Worm (Caenorhabditis elegans) whole organism, L2 larva: ENCODE results near the gene srh-109.

Experiments
- ZK546.5 ChIP-seq: sonication (generic microtip); optimal IDR thresholded peaks from 2 replicates; lab custom pipeline; 2017; ENCODE audit warnings: missing biosample characterization, missing genetic modification characterization
- ceh-16 ChIP-seq: fragments of 150-350 bp; optimal IDR thresholded peaks from 2 replicates; lab custom pipeline; 2014; ENCODE audit warnings: missing biosample characterization, missing genetic modification characterization
- ceh-82 ChIP-seq: fragments of 150-350 bp; optimal IDR thresholded peaks from 2 replicates; lab custom pipeline; 2014; ENCODE audit warnings: missing biosample characterization, missing genetic modification characterization
- egl-27 ChIP-seq: sonication (generic microtip); optimal IDR thresholded peaks from 3 replicates; lab custom pipeline; 2017; ENCODE audit warnings: missing biosample characterization, missing genetic modification reagents, missing genetic modification characterization
- lin-13 ChIP-seq: fragments of 150-350 bp; optimal IDR thresholded peaks from 2 replicates; lab custom pipeline; 2014; ENCODE audit warnings: missing biosample characterization, missing genetic modification reagents, missing genetic modification characterization
- mab-5 ChIP-seq: fragments of 150-350 bp; optimal IDR thresholded peaks from 2 replicates; lab custom pipeline; 2014; ENCODE audit warnings: missing biosample characterization, missing genetic modification characterization
- nhr-23 ChIP-seq: fragments of 150-350 bp; optimal IDR thresholded peaks from 2 replicates; lab custom pipeline; 2014; ENCODE audit warnings: missing biosample characterization, missing genetic modification reagents, missing genetic modification characterization
- nhr-77 ChIP-seq: fragments of 150-350 bp; optimal IDR thresholded peaks from 2 replicates; lab custom pipeline; 2014; ENCODE audit warnings: missing biosample characterization, missing genetic modification characterization
- skn-1 ChIP-seq: sonication (generic microtip); optimal IDR thresholded peaks from 2 replicates; lab custom pipeline; 2017; ENCODE audit warnings: missing biosample characterization, missing genetic modification characterization
- unc-39 ChIP-seq: fragments of 150-350 bp; optimal IDR thresholded peaks from 2 replicates; lab custom pipeline; 2014; ENCODE audit warnings: missing biosample characterization, missing genetic modification characterization
- ztf-4 ChIP-seq: fragments of 150-350 bp; optimal IDR thresholded peaks from 2 replicates; lab custom pipeline; 2014; ENCODE audit warnings: missing biosample characterization, missing genetic modification characterization

ce11 chrV:17212743-17213142, 7.5 kb downstream of the srh-109 start, which contains the start of gene srh-113:
- TF ChIP-seq ztf-4 (tag; lab: Kevin White, UChicago) (no peak), mab-5 (tag; lab: Kevin White, UChicago) (no peak), skn-1 (tag; lab: Kevin White, UChicago) (no peak), ceh-82 (tag; lab: Kevin White, UChicago) (no peak), ZK546.5 (tag; lab: Kevin White, UChicago) (no peak), nhr-23 (tag; lab: Kevin White, UChicago) (no peak), lin-13 (GFP tag; lab: Kevin White, UChicago) (no peak), nhr-77 (tag; lab: Kevin White, UChicago) (no peak), ceh-16 (tag; lab: Kevin White, UChicago) (no peak), unc-39 (tag; lab: Kevin White, UChicago) (no peak), egl-27 (tag; lab: Kevin White, UChicago) (no peak)
